Worm (Caenorhabditis elegans) whole organism, L4 larva: ENCODE measurements around the gene srn-1.
A peak's percentile ranks its signal among the peaks of the same experiment; 100 is the strongest.

Experiments
- F10B5.3 ChIP-seq: sonication (generic microtip); optimal IDR thresholded peaks from 2 replicates; lab custom pipeline; 2016; ENCODE audit warnings: mild to moderate bottlenecking, missing genetic modification characterization, missing compliant biosample characterization
- F37D6.2 ChIP-seq: sonication (generic microtip); optimal IDR thresholded peaks from 2 replicates; lab custom pipeline; 2016; ENCODE audit warnings: mild to moderate bottlenecking, missing genetic modification characterization, missing compliant biosample characterization
- Y105C5A.15 ChIP-seq: fragments of 200-800 bp; sonication (Bioruptor generic); IDR thresholded peaks from 2 replicates; pipeline ENCODE4 v1.3.6; 2022; ENCODE audit warnings: missing genetic modification characterization, missing compliant biosample characterization
- Y5F2A.4 ChIP-seq: fragments of 200-800 bp; sonication (Bioruptor generic); optimal IDR thresholded peaks from 2 replicates; lab custom pipeline; 2018; ENCODE audit warnings: mild to moderate bottlenecking, missing genetic modification characterization, missing compliant biosample characterization
- ZK546.5 ChIP-seq, 2 experiments: sonication (generic microtip); optimal IDR thresholded peaks; 2 replicates each; lab custom pipeline; 2017; ENCODE audit warnings: missing biosample characterization in 2 of 2, missing genetic modification characterization in 2 of 2
- aha-1 ChIP-seq: fragments of 150-350 bp; peaks from one replicate; lab custom pipeline; 2014; ENCODE audit warnings: missing biosample characterization, missing genetic modification characterization
- ama-1 ChIP-seq: fragments of 150-350 bp; optimal IDR thresholded peaks from 2 replicates; lab custom pipeline; 2014; ENCODE audit warnings: inconsistent platforms, mixed read lengths
- attf-4 ChIP-seq: sonication (generic microtip); optimal IDR thresholded peaks from 3 replicates; lab custom pipeline; 2017; ENCODE audit warnings: missing biosample characterization, missing genetic modification characterization
- ceh-20 ChIP-seq: fragments of 200-800 bp; sonication (Bioruptor generic); IDR thresholded peaks from 2 replicates; pipeline ENCODE4 v1.3.6; 2022; ENCODE audit warnings: missing genetic modification reagents, missing genetic modification characterization, missing compliant biosample characterization
- ceh-82 ChIP-seq: sonication (generic microtip); optimal IDR thresholded peaks from 2 replicates; lab custom pipeline; 2017; ENCODE audit warnings: missing biosample characterization, missing genetic modification characterization
- ces-1 ChIP-seq: fragments of 150-350 bp; sonication (generic microtip); optimal IDR thresholded peaks from 4 replicates; lab custom pipeline; 2014; ENCODE audit warnings: missing biosample characterization, missing genetic modification reagents, missing genetic modification characterization
- cey-2 ChIP-seq: sonication (generic microtip); optimal IDR thresholded peaks from 3 replicates; lab custom pipeline; 2017; ENCODE audit warnings: missing genetic modification characterization, mild to moderate bottlenecking, missing compliant biosample characterization, antibody characterized with exemption, borderline replicate concordance; ENCODE audit not compliant: insufficient read depth
- daf-16 ChIP-seq, 3 experiments: sonication (generic microtip); optimal IDR thresholded peaks; 2 replicates each; lab custom pipeline; 2016 to 2017; ENCODE audit warnings: missing genetic modification characterization in 3 of 3, missing genetic modification reagents in 3 of 3, mild to moderate bottlenecking in 2 of 3, missing compliant biosample characterization in 2 of 3, missing biosample characterization in 1 of 3, moderate library complexity in 1 of 3
- daf-19 ChIP-seq: fragments of 200-800 bp; sonication (Bioruptor generic); conservative IDR thresholded peaks from 2 replicates; pipeline ENCODE4 v1.3.6; 2022; ENCODE audit warnings: missing genetic modification characterization, missing compliant biosample characterization
- dmd-8 ChIP-seq: fragments of 200-800 bp; sonication (Bioruptor generic); IDR thresholded peaks from 2 replicates; pipeline ENCODE4 v1.3.6; 2022; ENCODE audit warnings: missing genetic modification characterization, missing compliant biosample characterization
- dpl-1 ChIP-seq: fragments of 150-350 bp; optimal IDR thresholded peaks from 2 replicates; lab custom pipeline; 2014; ENCODE audit warnings: missing biosample characterization, missing genetic modification reagents, missing genetic modification characterization
- duxl-1 ChIP-seq: sonication (generic microtip); optimal IDR thresholded peaks from 2 replicates; lab custom pipeline; 2016; ENCODE audit warnings: mild to moderate bottlenecking, missing genetic modification characterization, moderate library complexity, missing compliant biosample characterization; ENCODE audit not compliant: poor library complexity
- fos-1 ChIP-seq: fragments of 150-350 bp; optimal IDR thresholded peaks from 2 replicates; lab custom pipeline; 2014; ENCODE audit warnings: missing biosample characterization, missing genetic modification characterization
- hlh-30 ChIP-seq: sonication (generic microtip); optimal IDR thresholded peaks from 2 replicates; lab custom pipeline; 2017; ENCODE audit warnings: antibody characterized with exemption, mild to moderate bottlenecking, missing genetic modification characterization, missing compliant biosample characterization; ENCODE audit not compliant: insufficient read depth
- lin-1 ChIP-seq: fragments of 200-800 bp; sonication (Bioruptor generic); IDR thresholded peaks from 2 replicates; pipeline ENCODE4 v1.3.6; 2022; ENCODE audit warnings: missing genetic modification reagents, missing genetic modification characterization, missing compliant biosample characterization
- lin-13 ChIP-seq: fragments of 150-350 bp; optimal IDR thresholded peaks from 2 replicates; lab custom pipeline; 2014; ENCODE audit warnings: missing biosample characterization, missing genetic modification reagents, missing genetic modification characterization
- lin-38 ChIP-seq: fragments of 200-800 bp; sonication (Bioruptor generic); IDR thresholded peaks from 2 replicates; pipeline ENCODE4 v1.3.6; 2022; ENCODE audit warnings: missing genetic modification reagents, missing genetic modification characterization, missing compliant biosample characterization
- lin-39 ChIP-seq: fragments of 150-350 bp; optimal IDR thresholded peaks from 2 replicates; lab custom pipeline; 2014; ENCODE audit warnings: missing biosample characterization, missing genetic modification reagents, missing genetic modification characterization
- lir-3 ChIP-seq: sonication (generic microtip); optimal IDR thresholded peaks from 2 replicates; lab custom pipeline; 2016; ENCODE audit warnings: mild to moderate bottlenecking, missing genetic modification characterization, missing compliant biosample characterization
- lsy-2 ChIP-seq, 2 experiments: fragments of 150-350 bp in 1 of 2; sonication (generic microtip) in 1 of 2; optimal IDR thresholded peaks; 2 replicates each; lab custom pipeline; 2014 to 2017; ENCODE audit warnings: missing biosample characterization in 2 of 2, missing genetic modification characterization in 2 of 2
- madf-5 ChIP-seq, 2 experiments: fragments of 200-800 bp; sonication (Bioruptor generic); IDR thresholded peaks; 2 replicates each; pipeline ENCODE4 v1.3.6; 2022; ENCODE audit warnings: missing compliant biosample characterization in 2 of 2, missing genetic modification characterization in 2 of 2
- madf-9 ChIP-seq: fragments of 200-800 bp; sonication (Bioruptor generic); conservative IDR thresholded peaks from 2 replicates; pipeline ENCODE4 v1.3.6; 2022; ENCODE audit warnings: missing genetic modification reagents, missing genetic modification characterization, missing compliant biosample characterization
- mdt-29 ChIP-seq: fragments of 200-800 bp; sonication (Bioruptor generic); IDR thresholded peaks from 2 replicates; pipeline ENCODE4 v1.3.6; 2022; ENCODE audit warnings: missing genetic modification reagents, missing genetic modification characterization, missing compliant biosample characterization
- mes-2 ChIP-seq: sonication (generic microtip); optimal IDR thresholded peaks from 2 replicates; lab custom pipeline; 2016; ENCODE audit warnings: missing genotype, mild to moderate bottlenecking, missing genetic modification characterization, missing compliant biosample characterization; ENCODE audit not compliant: poor library complexity, severe bottlenecking
- mxl-3 ChIP-seq: fragments of 200-800 bp; sonication (Bioruptor generic); optimal IDR thresholded peaks from 2 replicates; lab custom pipeline; 2018; ENCODE audit warnings: mild to moderate bottlenecking, missing genetic modification characterization, missing compliant biosample characterization
- nhr-10 ChIP-seq: fragments of 150-350 bp; optimal IDR thresholded peaks from 2 replicates; lab custom pipeline; 2014; ENCODE audit warnings: missing biosample characterization, missing genetic modification characterization
- nhr-102 ChIP-seq: sonication (generic microtip); optimal IDR thresholded peaks from 2 replicates; lab custom pipeline; 2016; ENCODE audit warnings: mild to moderate bottlenecking, missing genetic modification characterization, moderate library complexity, missing compliant biosample characterization
- nhr-11 ChIP-seq: fragments of 150-350 bp; optimal IDR thresholded peaks from 2 replicates; lab custom pipeline; 2014; ENCODE audit warnings: missing biosample characterization, missing genetic modification characterization
- nhr-237 ChIP-seq: sonication (generic microtip); optimal IDR thresholded peaks from 2 replicates; lab custom pipeline; 2017; ENCODE audit warnings: missing biosample characterization, missing genetic modification characterization
- nhr-25 ChIP-seq: sonication (generic microtip); optimal IDR thresholded peaks from 2 replicates; lab custom pipeline; 2017; ENCODE audit warnings: missing genetic modification characterization, mild to moderate bottlenecking, missing compliant biosample characterization, antibody characterized with exemption, moderate library complexity, borderline replicate concordance; ENCODE audit not compliant: insufficient read depth
- nhr-42 ChIP-seq: fragments of 200-800 bp; sonication (Bioruptor generic); IDR thresholded peaks from 2 replicates; pipeline ENCODE4 v1.3.6; 2022; ENCODE audit warnings: missing genetic modification characterization, missing compliant biosample characterization
- nhr-6 ChIP-seq: fragments of 150-350 bp; optimal IDR thresholded peaks from 2 replicates; lab custom pipeline; 2014; ENCODE audit warnings: missing biosample characterization, missing genetic modification characterization
- nhr-76 ChIP-seq: fragments of 150-350 bp; optimal IDR thresholded peaks from 2 replicates; lab custom pipeline; 2014; ENCODE audit warnings: missing biosample characterization, missing genetic modification characterization
- nhr-77 ChIP-seq: fragments of 150-350 bp; optimal IDR thresholded peaks from 2 replicates; lab custom pipeline; 2014; ENCODE audit warnings: missing biosample characterization, missing genetic modification characterization
- pha-4 ChIP-seq, 2 experiments: fragments of 150-350 bp in 1 of 2; fragments of 200-800 bp in 1 of 2; sonication (Bioruptor generic) in 1 of 2; IDR thresholded peaks in 1 of 2; optimal IDR thresholded peaks in 1 of 2; 2 replicates each; pipeline versions ENCODE4 v1.3.6 to Lab custom; 2014 to 2022; ENCODE audit warnings: missing genetic modification characterization in 2 of 2, missing genetic modification reagents in 2 of 2, missing biosample characterization in 1 of 2, missing compliant biosample characterization in 1 of 2
- pqm-1 ChIP-seq: sonication (generic microtip); optimal IDR thresholded peaks from 2 replicates; lab custom pipeline; 2017; ENCODE audit warnings: missing biosample characterization, missing genetic modification characterization
- rbr-2 ChIP-seq: sonication (generic microtip); optimal IDR thresholded peaks from 2 replicates; lab custom pipeline; 2016; ENCODE audit warnings: missing genotype, missing genetic modification characterization, missing compliant biosample characterization
- snpc-1.2 ChIP-seq: fragments of 200-800 bp; sonication (Bioruptor generic); IDR thresholded peaks from 2 replicates; pipeline ENCODE4 v1.3.6; 2022; ENCODE audit warnings: missing genetic modification reagents, missing genetic modification characterization, missing compliant biosample characterization
- spr-1 ChIP-seq: sonication (generic microtip); optimal IDR thresholded peaks from 2 replicates; lab custom pipeline; 2016; ENCODE audit warnings: mild to moderate bottlenecking, missing genetic modification characterization, missing compliant biosample characterization
- unc-39 ChIP-seq: sonication (generic microtip); optimal IDR thresholded peaks from 2 replicates; lab custom pipeline; 2017; ENCODE audit warnings: missing biosample characterization, missing genetic modification characterization
- zfp-2 ChIP-seq: sonication (generic microtip); optimal IDR thresholded peaks from 2 replicates; lab custom pipeline; 2016; ENCODE audit warnings: mild to moderate bottlenecking, missing genetic modification characterization, missing compliant biosample characterization
- zfp-3 ChIP-seq: fragments of 200-800 bp; sonication (Bioruptor generic); conservative IDR thresholded peaks from 2 replicates; pipeline ENCODE4 v1.3.6; 2022; ENCODE audit warnings: missing genetic modification reagents, missing genetic modification characterization, missing compliant biosample characterization
- zip-2 ChIP-seq: fragments of 150-350 bp; optimal IDR thresholded peaks from 2 replicates; lab custom pipeline; 2014; ENCODE audit warnings: missing biosample characterization, missing genetic modification characterization
- ztf-11 ChIP-seq: fragments of 150-350 bp; optimal IDR thresholded peaks from 2 replicates; lab custom pipeline; 2014; ENCODE audit warnings: missing biosample characterization, missing genetic modification characterization
- ztf-7 ChIP-seq: fragments of 150-350 bp; optimal IDR thresholded peaks from 2 replicates; lab custom pipeline; 2014; ENCODE audit warnings: missing biosample characterization, missing genetic modification characterization

srn-1 gene

DNA sequence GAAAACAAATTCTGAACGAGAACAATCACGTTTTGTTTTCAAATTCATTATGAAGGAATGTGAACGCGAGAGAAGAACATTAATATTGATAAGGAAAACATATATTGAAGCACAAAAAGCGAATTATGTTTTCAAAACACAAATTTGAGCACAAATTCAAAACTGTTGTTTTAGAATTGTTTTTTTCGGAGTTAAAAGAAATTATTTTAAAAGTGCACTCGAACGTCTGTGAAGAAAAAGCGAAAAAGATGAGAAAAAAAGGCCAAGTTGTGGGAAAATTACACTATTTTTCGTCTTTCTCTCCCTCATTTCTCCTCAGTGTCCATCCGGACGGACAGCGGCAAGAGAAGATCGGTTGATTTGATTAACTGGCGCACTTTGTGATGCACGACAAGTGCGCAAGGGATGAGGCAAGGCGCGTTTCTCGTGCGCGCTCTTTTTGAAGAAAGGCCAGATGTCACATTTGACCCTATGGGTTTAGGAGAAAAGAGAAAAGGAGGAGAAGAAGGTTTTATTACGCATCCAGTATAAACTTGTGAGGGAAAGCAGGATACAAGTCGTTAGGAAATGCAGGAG lies 18.9 kb downstream of the srn-1 start, which contains the start of gene mrck-1 (continued):
- TF ChIP-seq lin-39 (tag; lab: Kevin White, UChicago) (no peak), ces-1 (peak; percentile 96), daf-16 (GFP tag; optimal IDR thresholded peaks at IDR 0.05; lab: Kevin White, UChicago) (peak; percentile 22 to 77), daf-16 (tag; optimal IDR thresholded peaks at IDR 0.05; lab: Kevin White, UChicago) (no peak), ceh-82 (tag; lab: Kevin White, UChicago) (no peak), mxl-3 (GFP tag; lab: Kevin White, UChicago) (peak; percentile 88), lin-38 (peak; percentile 81), nhr-10 (tag; lab: Kevin White, UChicago) (no peak), ztf-7 (tag; lab: Kevin White, UChicago) (peak; percentile 45), dmd-8 (no peak), zfp-3 (GFP tag; lab: Robert Waterston, UW) (no peak), pqm-1 (tag; lab: Kevin White, UChicago) (no peak), rbr-2 (tag; lab: Kevin White, UChicago) (peak; percentile 94), pha-4 (GFP tag; IDR thresholded peaks at IDR 0.05; lab: Robert Waterston, UW) (no peak), pha-4 (tag; optimal IDR thresholded peaks at IDR 0.05; lab: Kevin White, UChicago) (no peak), Y5F2A.4 (GFP tag; lab: Kevin White, UChicago) (no peak), nhr-76 (no peak), daf-19 (GFP tag; lab: Robert Waterston, UW) (no peak), attf-4 (no peak), snpc-1.2 (GFP tag; lab: Robert Waterston, UW) (0 out of 2 replicates have a peak, but pooled peaks have one; percentile 27), lir-3 (tag; lab: Kevin White, UChicago) (no peak), aha-1 (tag; lab: Kevin White, UChicago) (peak; percentile 99), dpl-1 (GFP tag; lab: Kevin White, UChicago) (peak; percentile 81), mes-2 (tag; lab: Kevin White, UChicago) (peak; percentile 92), lin-1 (0 out of 2 replicates have a peak, but pooled peaks have one; percentile 28), mdt-29 (GFP tag; lab: Robert Waterston, UW) (no peak), nhr-42 (GFP tag; lab: Robert Waterston, UW) (peak; percentile 76; the same call in 1 of the 2 replicates), nhr-25 (peak; percentile 52), ZK546.5 (tag; optimal IDR thresholded peaks at IDR 0.05; lab: Kevin White, UChicago) (no peak), madf-5 (GFP tag; IDR thresholded peaks at IDR 0.05; lab: Robert Waterston, UW) (peak; percentile 14 to 51; a peak in 1 of 4 replicates), ceh-20 (GFP tag; lab: Robert Waterston, UW) (peak; percentile 94), ama-1 (lab: Kevin White, UChicago) (peak; percentile 45), nhr-6 (tag; lab: Kevin White, UChicago) (peak; percentile 83), F10B5.3 (tag; lab: Kevin White, UChicago) (peak; percentile 50), Y105C5A.15 (GFP tag; lab: Robert Waterston, UW) (no peak), hlh-30 (tag; lab: Kevin White, UChicago) (peak; percentile 89), madf-9 (GFP tag; lab: Robert Waterston, UW) (peak; percentile 72; the same call in 1 of the 2 replicates), duxl-1 (peak; percentile 58), unc-39 (tag; lab: Kevin White, UChicago) (no peak), zip-2 (tag; lab: Kevin White, UChicago) (peak; percentile 9), nhr-77 (tag; lab: Kevin White, UChicago) (peak; percentile 58), zfp-2 (tag; lab: Kevin White, UChicago) (no peak), cey-2 (tag; lab: Kevin White, UChicago) (no peak), spr-1 (tag; lab: Kevin White, UChicago) (peak; percentile 81), F37D6.2 (tag; lab: Kevin White, UChicago) (peak; percentile 92), lsy-2 (tag; optimal IDR thresholded peaks at IDR 0.05; lab: Kevin White, UChicago) (peak; percentile 72 to 92), nhr-102 (tag; lab: Kevin White, UChicago) (peak; percentile 86), nhr-11 (peak; percentile 93), fos-1 (tag; lab: Kevin White, UChicago) (no peak), lin-13 (peak; percentile 86), nhr-237 (tag; lab: Kevin White, UChicago) (no peak), ztf-11 (tag; lab: Kevin White, UChicago) (no peak)
